Worm (Caenorhabditis elegans): ENCODE measurements around the gene csb-1.

ce11 chrX:15814548-15814947 is 51.2 kb downstream of the csb-1 start:
- no peak for TF ChIP-seq sma-9 (GFP tag; optimal IDR thresholded peaks at IDR 0.05)
- TF ChIP-seq sma-9 (tag; optimal IDR thresholded peaks at IDR 0.05) = no peak
- TF ChIP-seq ztf-4 (tag; optimal IDR thresholded peaks at IDR 0.05) = no peak
- TF ChIP-seq nhr-11 (tag; optimal IDR thresholded peaks at IDR 0.05) = no peak
- no peak for TF ChIP-seq lin-13 (GFP tag; optimal IDR thresholded peaks at IDR 0.05)

All from whole organism, L2 larva.